Fruit fly (Drosophila melanogaster) whole organism: ENCODE data around the gene kibra.

Source experiments
- Dll ChIP-seq: fragments of >200 bp; optimal IDR thresholded peaks from 2 replicates; lab custom pipeline; 2017
- EcR ChIP-seq, 2 experiments: fragments of >200 bp; optimal IDR thresholded peaks; 2 replicates each; lab custom pipeline; 2017; ENCODE audit warnings: missing biosample characterization in 2 of 2, missing genetic modification characterization in 2 of 2, missing genetic modification reagents in 2 of 2
- pan ChIP-seq: fragments of >200 bp; optimal IDR thresholded peaks from 2 replicates; lab custom pipeline; 2017
- psq ChIP-seq: fragments of >200 bp; optimal IDR thresholded peaks from 2 replicates; lab custom pipeline; 2017
- usp ChIP-seq: fragments of >200 bp; optimal IDR thresholded peaks from 2 replicates; lab custom pipeline; 2017; ENCODE audit warnings: missing biosample characterization, missing genetic modification characterization, mixed read lengths

DNA sequence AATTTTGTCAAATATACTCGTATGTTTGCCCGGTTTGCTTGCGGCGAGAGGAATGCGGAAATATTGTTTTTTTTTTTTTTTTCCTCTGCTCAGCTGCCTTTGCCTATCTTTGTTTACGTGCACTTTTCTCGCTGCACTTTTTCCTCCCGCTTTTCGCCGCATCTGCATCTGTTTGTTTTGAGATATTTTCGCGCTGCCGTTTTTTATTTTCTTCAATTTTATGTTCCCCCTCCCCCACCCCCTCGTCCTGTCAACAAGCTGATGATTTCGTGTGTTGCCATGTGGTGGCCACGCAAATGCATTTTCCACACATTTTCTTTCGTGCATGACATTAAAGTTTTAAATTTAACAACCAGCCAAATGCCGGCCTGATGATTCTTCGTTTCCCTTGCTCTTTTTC, 32.0 kb upstream of the kibra start:
- TF ChIP-seq usp (no peak), psq (lab: Kevin White, UChicago) (no peak), pan (lab: Kevin White, UChicago) (no peak), EcR (GFP tag; optimal IDR thresholded peaks at IDR 0.05; lab: Kevin White, UChicago) (no peak), Dll (lab: Kevin White, UChicago) (no peak)
